Fruit fly (Drosophila melanogaster) whole organism, wandering third instar larva: Measurements from ENCODE around the gene CG33777.
A peak's percentile ranks its signal among the peaks of the same experiment; 100 is the strongest.

Experiments used
- Abd-B ChIP-seq: fragments of >200 bp; optimal IDR thresholded peaks from 2 replicates; lab custom pipeline; 2017; ENCODE audit warnings: missing biosample characterization, missing genetic modification characterization
- CG32264 ChIP-seq: fragments of 200-800 bp; sonication (Bioruptor generic); optimal IDR thresholded peaks from 2 replicates; lab custom pipeline; 2016; ENCODE audit warnings: missing biosample characterization, missing genetic modification characterization
- CG9705 ChIP-seq: fragments of 200-800 bp; sonication (Bioruptor generic); optimal IDR thresholded peaks from 2 replicates; lab custom pipeline; 2018; ENCODE audit warnings: missing biosample characterization, mild to moderate bottlenecking, missing genetic modification characterization
- CrebA ChIP-seq: fragments of 200-800 bp; sonication (Bioruptor generic); optimal IDR thresholded peaks from 2 replicates; lab custom pipeline; 2016; ENCODE audit warnings: missing biosample characterization, mild to moderate bottlenecking, missing genetic modification characterization, borderline replicate concordance
- Dfd ChIP-seq: fragments of >200 bp; optimal IDR thresholded peaks from 2 replicates; lab custom pipeline; 2017; ENCODE audit warnings: missing biosample characterization, missing genetic modification characterization
- Dif ChIP-seq: fragments of 200-275, 200-300 bp; sonication (Bioruptor generic); optimal IDR thresholded peaks from 2 replicates; lab custom pipeline; 2018; ENCODE audit warnings: missing biosample characterization, missing genetic modification characterization; ENCODE audit not compliant: partially characterized antibody
- GATAd ChIP-seq: sonication (Bioruptor generic); optimal IDR thresholded peaks from 2 replicates; lab custom pipeline; 2016; ENCODE audit warnings: missing biosample characterization, missing genetic modification characterization
- HLH106 ChIP-seq: fragments of 200-800 bp; optimal IDR thresholded peaks from 3 replicates; lab custom pipeline; 2019; ENCODE audit warnings: missing biosample characterization, mild to moderate bottlenecking, missing genetic modification characterization, moderate library complexity
- Hnf4 ChIP-seq: fragments of 200-800 bp; sonication (Bioruptor generic); optimal IDR thresholded peaks from 2 replicates; lab custom pipeline; 2016; ENCODE audit warnings: missing biosample characterization, mild to moderate bottlenecking, missing genetic modification characterization
- Hr78 ChIP-seq: fragments of >200 bp; optimal IDR thresholded peaks from 2 replicates; lab custom pipeline; 2017; ENCODE audit warnings: missing biosample characterization, missing genetic modification characterization
- Jra ChIP-seq: sonication (Bioruptor generic); optimal IDR thresholded peaks from 2 replicates; lab custom pipeline; 2016; ENCODE audit warnings: missing biosample characterization, missing genetic modification characterization
- Mio ChIP-seq: sonication (Bioruptor generic); optimal IDR thresholded peaks from 2 replicates; lab custom pipeline; 2016; ENCODE audit warnings: missing biosample characterization, missing genetic modification characterization
- Myc ChIP-seq: fragments of >200 bp; optimal IDR thresholded peaks from 2 replicates; lab custom pipeline; 2017
- N ChIP-seq: fragments of >200 bp; optimal IDR thresholded peaks from 2 replicates; lab custom pipeline; 2018; ENCODE audit warnings: missing biosample characterization, missing external identifiers, missing genetic modification characterization
- OdsH ChIP-seq: fragments of 200-800 bp; sonication (Bioruptor generic); optimal IDR thresholded peaks from 2 replicates; lab custom pipeline; 2016; ENCODE audit warnings: missing biosample characterization, mild to moderate bottlenecking, missing genetic modification characterization
- Rel ChIP-seq, 2 experiments: fragments of 200-800 bp; sonication (Bioruptor generic) in 1 of 2; optimal IDR thresholded peaks; 2 replicates in 1 of 2; 3 replicates in 1 of 2; lab custom pipeline; 2016 to 2019; ENCODE audit warnings: mild to moderate bottlenecking in 2 of 2, missing biosample characterization in 2 of 2, missing genetic modification characterization in 2 of 2, moderate library complexity in 1 of 2
- Sp1 ChIP-seq: fragments of 200-800 bp; sonication (Bioruptor generic); optimal IDR thresholded peaks from 3 replicates; lab custom pipeline; 2019; ENCODE audit warnings: missing biosample characterization, mild to moderate bottlenecking, missing genetic modification characterization, moderate library complexity
- Vsx2 ChIP-seq: fragments of 200-300, 225-300 bp; sonication (Bioruptor generic); optimal IDR thresholded peaks from 2 replicates; lab custom pipeline; 2018; ENCODE audit warnings: missing biosample characterization, missing genetic modification characterization; ENCODE audit not compliant: partially characterized antibody
- br ChIP-seq: fragments of 200-800 bp; sonication (Bioruptor generic); optimal IDR thresholded peaks from 2 replicates; lab custom pipeline; 2016; ENCODE audit warnings: missing biosample characterization, missing genetic modification characterization
- brk ChIP-seq: fragments of 200-800 bp; sonication (Bioruptor generic); optimal IDR thresholded peaks from 2 replicates; lab custom pipeline; 2016; ENCODE audit warnings: missing biosample characterization, mild to moderate bottlenecking, missing genetic modification characterization
- dl ChIP-seq, 2 experiments: fragments of 175-275, 200-275 bp in 1 of 2; fragments of 200-275 bp in 1 of 2; sonication (Bioruptor generic); optimal IDR thresholded peaks; lab custom pipeline; 2018; ENCODE audit warnings: mild to moderate bottlenecking in 2 of 2, missing biosample characterization in 2 of 2, missing genetic modification characterization in 2 of 2, moderate library complexity in 2 of 2; ENCODE audit not compliant: partially characterized antibody in 2 of 2, insufficient read depth in 1 of 2
- dmrt93B ChIP-seq: fragments of 200-800 bp; sonication (Bioruptor generic); optimal IDR thresholded peaks from 2 replicates; lab custom pipeline; 2018; ENCODE audit warnings: missing biosample characterization, mild to moderate bottlenecking, missing genetic modification characterization
- dsf ChIP-seq: sonication (Bioruptor generic); optimal IDR thresholded peaks from 2 replicates; lab custom pipeline; 2016; ENCODE audit warnings: missing biosample characterization, missing genetic modification characterization, borderline replicate concordance
- ey ChIP-seq: fragments of 200-800 bp; sonication (Bioruptor generic); optimal IDR thresholded peaks from 2 replicates; lab custom pipeline; 2016; ENCODE audit warnings: missing biosample characterization, missing genetic modification characterization
- fru ChIP-seq: fragments of 200-800 bp; sonication (Bioruptor generic); optimal IDR thresholded peaks from 3 replicates; lab custom pipeline; 2016; ENCODE audit warnings: missing biosample characterization, mild to moderate bottlenecking, missing genetic modification characterization
- h ChIP-seq: fragments of 200-800 bp; sonication (Bioruptor generic); optimal IDR thresholded peaks from 3 replicates; lab custom pipeline; 2016; ENCODE audit warnings: missing biosample characterization, mild to moderate bottlenecking, missing genetic modification characterization
- jim ChIP-seq: fragments of 175-275, 200-325 bp; sonication (Bioruptor generic); optimal IDR thresholded peaks from 2 replicates; lab custom pipeline; 2016; ENCODE audit warnings: missing biosample characterization, mild to moderate bottlenecking, missing genetic modification characterization
- lola ChIP-seq: fragments of >200 bp; optimal IDR thresholded peaks from 2 replicates; lab custom pipeline; 2017; ENCODE audit warnings: missing biosample characterization, missing genetic modification characterization
- pan ChIP-seq: fragments of >200 bp; optimal IDR thresholded peaks from 2 replicates; lab custom pipeline; 2017
- psq ChIP-seq: fragments of 200-800 bp; sonication (Bioruptor generic); optimal IDR thresholded peaks from 3 replicates; lab custom pipeline; 2017; ENCODE audit warnings: missing biosample characterization, mild to moderate bottlenecking, missing genetic modification characterization, moderate library complexity
- rgr ChIP-seq: fragments of 200-800 bp; sonication (Bioruptor generic); optimal IDR thresholded peaks from 3 replicates; lab custom pipeline; 2016; ENCODE audit warnings: missing biosample characterization, mild to moderate bottlenecking, missing genetic modification characterization
- sage ChIP-seq: fragments of 200-800 bp; sonication (Bioruptor generic); optimal IDR thresholded peaks from 2 replicates; lab custom pipeline; 2016; ENCODE audit warnings: missing biosample characterization, mild to moderate bottlenecking, missing genetic modification characterization
- tai ChIP-seq: sonication (Bioruptor generic); optimal IDR thresholded peaks from 2 replicates; lab custom pipeline; 2016; ENCODE audit warnings: missing biosample characterization, missing genetic modification characterization
- usp ChIP-seq: fragments of >200 bp; optimal IDR thresholded peaks from 2 replicates; lab custom pipeline; 2017; ENCODE audit warnings: missing biosample characterization, missing genetic modification characterization
- woc ChIP-seq: sonication (Bioruptor generic); optimal IDR thresholded peaks from 2 replicates; lab custom pipeline; 2016; ENCODE audit warnings: missing biosample characterization, mild to moderate bottlenecking, missing genetic modification characterization

CG33777 gene

dm6 chr3L:4531941-4532478 is 23.0 kb downstream of the CG33777 start, which contains the start of gene Tie:
Gene Tie, minus strand, starts transcription at chr3L:4532145.
- TF ChIP-seq Myc (peak; percentile 20), tai (GFP tag; lab: Kevin White, UChicago) (no peak), OdsH (GFP tag; lab: Kevin White, UChicago) (no peak), Mio (GFP tag; lab: Kevin White, UChicago) (no peak), jim (GFP tag; lab: Kevin White, UChicago) (no peak), psq (GFP tag; lab: Kevin White, UChicago) (no peak)

DNA sequence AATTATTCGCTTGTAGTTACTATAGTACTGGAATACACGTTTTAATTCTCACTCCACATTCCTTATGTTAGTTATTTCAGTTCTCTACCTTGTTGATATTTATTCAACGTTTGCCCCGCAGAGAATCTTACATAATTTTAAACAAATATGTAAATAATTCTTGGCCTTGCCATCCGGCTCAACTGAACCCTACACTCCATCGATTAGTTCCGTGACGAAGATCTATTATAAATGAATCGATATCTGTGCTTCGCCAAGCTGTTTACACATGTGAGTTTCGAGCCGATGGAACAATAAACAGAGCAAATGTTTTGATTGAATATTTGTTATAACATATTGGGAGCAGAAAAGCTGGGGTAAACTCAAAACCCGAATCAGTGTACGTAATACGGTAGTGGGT is 33.2 kb downstream of the CG33777 start:
- no peak for TF ChIP-seq dmrt93B (GFP tag; lab: Kevin White, UChicago)
- TF ChIP-seq Dif (GFP tag; lab: Kevin White, UChicago), result no peak
- TF ChIP-seq sage (GFP tag; lab: Kevin White, UChicago), result no peak
- no peak for TF ChIP-seq Abd-B (GFP tag; lab: Kevin White, UChicago)
- no peak for TF ChIP-seq tai (GFP tag; lab: Kevin White, UChicago)
- no peak for TF ChIP-seq CG32264 (GFP tag; lab: Kevin White, UChicago)
- TF ChIP-seq N (GFP tag; lab: Kevin White, UChicago), result no peak
- no peak for TF ChIP-seq dsf (GFP tag; lab: Kevin White, UChicago)
- no peak for TF ChIP-seq woc
- TF ChIP-seq pan (lab: Kevin White, UChicago), result no peak
- no peak for TF ChIP-seq Dfd (GFP tag; lab: Kevin White, UChicago)
- TF ChIP-seq ey, result no peak
- TF ChIP-seq Vsx2 (GFP tag; lab: Kevin White, UChicago), result no peak
- TF ChIP-seq jim (GFP tag; lab: Kevin White, UChicago), result no peak
- TF ChIP-seq GATAd, result no peak
- TF ChIP-seq Sp1, result no peak

- TF ChIP-seq Rel (GFP tag; optimal IDR thresholded peaks at IDR 0.05; lab: Kevin White, UChicago), result no peak
- TF ChIP-seq Rel (tag; optimal IDR thresholded peaks at IDR 0.05; lab: Kevin White, UChicago), result no peak
- TF ChIP-seq Jra (GFP tag; lab: Kevin White, UChicago), result no peak
- TF ChIP-seq lola, result no peak
- TF ChIP-seq CG32264 (GFP tag; lab: Kevin White, UChicago), result no peak
- no peak for TF ChIP-seq h (GFP tag; lab: Kevin White, UChicago)
- TF ChIP-seq Dif (GFP tag; lab: Kevin White, UChicago), result no peak
- no peak for TF ChIP-seq brk
- TF ChIP-seq Hnf4 (GFP tag; lab: Kevin White, UChicago), result no peak
- TF ChIP-seq sage (GFP tag; lab: Kevin White, UChicago), result no peak
- TF ChIP-seq usp (GFP tag; lab: Kevin White, UChicago), result no peak
- TF ChIP-seq psq (GFP tag; lab: Kevin White, UChicago), result no peak
- TF ChIP-seq dmrt93B (GFP tag; lab: Kevin White, UChicago), result no peak
- no peak for TF ChIP-seq Mio (GFP tag; lab: Kevin White, UChicago)
- no peak for TF ChIP-seq HLH106 (tag; lab: Kevin White, UChicago)
- no peak for TF ChIP-seq Myc
- no peak for TF ChIP-seq Sp1
- TF ChIP-seq CG9705, result no peak
- no peak for TF ChIP-seq fru (GFP tag; lab: Kevin White, UChicago)
- TF ChIP-seq, all 38 proteins: peak for 0
Observed at dm6 chr3L:4519417-4519931, 35.6 kb downstream of the CG33777 start.

dm6 chr3L:4516378-4516777 is 38.7 kb downstream of the CG33777 start:
- TF ChIP-seq brk, result no peak
- TF ChIP-seq dl (GFP tag; optimal IDR thresholded peaks at IDR 0.05; lab: Kevin White, UChicago; ENCODE audit: insufficient read depth in 1 of 2, partially characterized antibody in 2 of 2), result no peak
- no peak for TF ChIP-seq Dif (GFP tag; lab: Kevin White, UChicago)
- no peak for TF ChIP-seq dsf (GFP tag; lab: Kevin White, UChicago)
- TF ChIP-seq sage (GFP tag; lab: Kevin White, UChicago), result no peak
- TF ChIP-seq Dfd (GFP tag; lab: Kevin White, UChicago), result no peak
- TF ChIP-seq br (GFP tag; lab: Kevin White, UChicago), result no peak
- no peak for TF ChIP-seq fru (GFP tag; lab: Kevin White, UChicago)
- TF ChIP-seq ey, result no peak
- no peak for TF ChIP-seq Hr78 (GFP tag; lab: Kevin White, UChicago)
- no peak for TF ChIP-seq woc
- TF ChIP-seq HLH106 (tag; lab: Kevin White, UChicago), result no peak
- no peak for TF ChIP-seq Abd-B (GFP tag; lab: Kevin White, UChicago)
- TF ChIP-seq CrebA (GFP tag; lab: Kevin White, UChicago), result no peak
- no peak for TF ChIP-seq usp (GFP tag; lab: Kevin White, UChicago)
- no peak for TF ChIP-seq rgr (GFP tag; lab: Kevin White, UChicago)
